Fruit fly (Drosophila melanogaster): ENCODE measurements around the gene rump.

The rump gene

dm6 chr3R:9510070-9510518 lies at the start of gene rump (continued):
- TF ChIP-seq stwl (tag; optimal IDR thresholded peaks at IDR 0.05) = peak; percentile 68
- no peak for TF ChIP-seq luna (GFP tag; optimal IDR thresholded peaks at IDR 0.05)
- no peak for TF ChIP-seq Drgx (GFP tag; IDR thresholded peaks at IDR 0.05)
- no peak for TF ChIP-seq Jarid2 (GFP tag; optimal IDR thresholded peaks at IDR 0.05)
- no peak for TF ChIP-seq Bdp1 (GFP tag; optimal IDR thresholded peaks at IDR 0.05)
- no peak for TF ChIP-seq Max (GFP tag; optimal IDR thresholded peaks at IDR 0.05)
- TF ChIP-seq CG17328 (GFP tag; IDR thresholded peaks at IDR 0.05) = no peak
- no peak for TF ChIP-seq sqz (GFP tag; optimal IDR thresholded peaks at IDR 0.05)
- TF ChIP-seq CG17361 (GFP tag; IDR thresholded peaks at IDR 0.05) = no peak
- TF ChIP-seq Ravus (GFP tag; IDR thresholded peaks at IDR 0.05) = no peak
- TF ChIP-seq gce (GFP tag; IDR thresholded peaks at IDR 0.05) = no peak
- TF ChIP-seq CTCF (GFP tag; optimal IDR thresholded peaks at IDR 0.05) = no peak
- no peak for TF ChIP-seq CG31224 (GFP tag; IDR thresholded peaks at IDR 0.05)
- no peak for TF ChIP-seq cad (GFP tag; optimal IDR thresholded peaks at IDR 0.05)
- peak; percentile 73 for TF ChIP-seq CG4617 (GFP tag; optimal IDR thresholded peaks at IDR 0.05; ENCODE audit: borderline replicate concordance)
- TF ChIP-seq CG11504 (tag; optimal IDR thresholded peaks at IDR 0.05) = no peak
- no peak for TF ChIP-seq fu2 (GFP tag; optimal IDR thresholded peaks at IDR 0.05)
- no peak for TF ChIP-seq amos (GFP tag; IDR thresholded peaks at IDR 0.05; ENCODE audit: partially characterized antibody)
- TF ChIP-seq vfl (GFP tag; optimal IDR thresholded peaks at IDR 0.05) = peak; percentile 34
- no peak for TF ChIP-seq fd96Cb (tag; optimal IDR thresholded peaks at IDR 0.05)
- peak; percentile 12 for TF ChIP-seq CG12769 (tag; optimal IDR thresholded peaks at IDR 0.05)
- TF ChIP-seq rib (GFP tag; IDR thresholded peaks at IDR 0.05) = no peak
- no peak for TF ChIP-seq ara (GFP tag; IDR thresholded peaks at IDR 0.05)
- TF ChIP-seq CG1233 (GFP tag; optimal IDR thresholded peaks at IDR 0.05) = no peak
- no peak for TF ChIP-seq CG11695 (GFP tag; IDR thresholded peaks at IDR 0.05)
- no peak for TF ChIP-seq CG42726 (GFP tag; IDR thresholded peaks at IDR 0.05; ENCODE audit: partially characterized antibody)
- TF ChIP-seq cwo (GFP tag; optimal IDR thresholded peaks at IDR 0.05) = no peak
- peak; percentile 73 for TF ChIP-seq CG1603 (tag; optimal IDR thresholded peaks at IDR 0.05)
- no peak for TF ChIP-seq CG10431 (GFP tag; optimal IDR thresholded peaks at IDR 0.05)
- TF ChIP-seq Poxn (GFP tag; IDR thresholded peaks at IDR 0.05) = no peak
- peak; percentile 7 for TF ChIP-seq CG33213 (GFP tag; optimal IDR thresholded peaks at IDR 0.05)
- TF ChIP-seq ftz-f1 (GFP tag; optimal IDR thresholded peaks at IDR 0.05) = no peak
- TF ChIP-seq D19B (GFP tag; optimal IDR thresholded peaks at IDR 0.05) = no peak
- TF ChIP-seq bbx (GFP tag; IDR thresholded peaks at IDR 0.05; ENCODE audit: partially characterized antibody) = no peak
- TF ChIP-seq repo (GFP tag; optimal IDR thresholded peaks at IDR 0.05) = no peak
- no peak for TF ChIP-seq Taf1 (GFP tag; IDR thresholded peaks at IDR 0.05)
- TF ChIP-seq Myb (GFP tag; optimal IDR thresholded peaks at IDR 0.05) = peak; percentile 23
- peak; percentile 94 for TF ChIP-seq MESR4 (GFP tag; optimal IDR thresholded peaks at IDR 0.05)
- TF ChIP-seq zen2 (GFP tag; IDR thresholded peaks at IDR 0.05; ENCODE audit: partially characterized antibody) = no peak
- TF ChIP-seq pho (GFP tag; optimal IDR thresholded peaks at IDR 0.05) = peak; percentile 16
- peak; percentile 7 for TF ChIP-seq CG12391 (tag; optimal IDR thresholded peaks at IDR 0.05)
- peak in 1 of 2 experiments; percentile 13 for TF ChIP-seq bsh (GFP tag; optimal IDR thresholded peaks at IDR 0.05)
- TF ChIP-seq Trl (optimal IDR thresholded peaks at IDR 0.05) = no peak
- TF ChIP-seq Trl (GFP tag; optimal IDR thresholded peaks at IDR 0.05) = no peak
- TF ChIP-seq grn (GFP tag; optimal IDR thresholded peaks at IDR 0.05) = no peak
- no peak for TF ChIP-seq Gsc (GFP tag; IDR thresholded peaks at IDR 0.05)
- TF ChIP-seq CG7786 (GFP tag; optimal IDR thresholded peaks at IDR 0.05) = peak; percentile 32
- no peak for TF ChIP-seq slbo (GFP tag; IDR thresholded peaks at IDR 0.05)
- TF ChIP-seq pfk (GFP tag; optimal IDR thresholded peaks at IDR 0.05) = no peak
- TF ChIP-seq CG11247 (GFP tag; IDR thresholded peaks at IDR 0.05) = no peak
- TF ChIP-seq Dip3 (GFP tag; optimal IDR thresholded peaks at IDR 0.05) = no peak
- peak; percentile 71 for TF ChIP-seq CG17186 (GFP tag; optimal IDR thresholded peaks at IDR 0.05)
- TF ChIP-seq CG15696 (tag; optimal IDR thresholded peaks at IDR 0.05) = no peak
